Fruit fly (Drosophila melanogaster) whole organism, embryonic: Measurements from ENCODE around the gene Tis11.

Source experiments
- BEAF-32 ChIP-seq: fragments of 200-800 bp; sonication (Bioruptor generic); optimal IDR thresholded peaks from 3 replicates; lab custom pipeline; 2017; ENCODE audit warnings: missing biosample characterization, missing genetic modification characterization, mild to moderate bottlenecking, moderate library complexity, missing genetic modification reagents
- CG10959 ChIP-seq: fragments of 200-800 bp; sonication (Bioruptor generic); IDR thresholded peaks from 2 replicates; pipeline ENCODE4 v1.3.6; 2022; ENCODE audit warnings: missing biosample characterization, missing genetic modification characterization
- CG12071 ChIP-seq: fragments of 200-800 bp; sonication (Bioruptor generic); optimal IDR thresholded peaks from 3 replicates; lab custom pipeline; 2018; ENCODE audit warnings: missing biosample characterization, mild to moderate bottlenecking, missing genetic modification characterization
- CG13894 ChIP-seq: fragments of 200-800 bp; sonication (Bioruptor generic); optimal IDR thresholded peaks from 3 replicates; lab custom pipeline; 2018; ENCODE audit warnings: missing biosample characterization, mild to moderate bottlenecking, missing genetic modification characterization, moderate library complexity
- CG14050 ChIP-seq: fragments of 200-800 bp; sonication (Bioruptor generic); IDR thresholded peaks from 3 replicates; pipeline ENCODE4 v1.3.6; 2022; ENCODE audit warnings: missing biosample characterization, missing genetic modification characterization
- CG1603 ChIP-seq: fragments of 200-800 bp; sonication (Bioruptor generic); optimal IDR thresholded peaks from 2 replicates; lab custom pipeline; 2019; ENCODE audit warnings: missing biosample characterization, mild to moderate bottlenecking, missing genetic modification characterization, moderate library complexity
- CG1647 ChIP-seq: fragments of 200-800 bp; sonication (Bioruptor generic); optimal IDR thresholded peaks from 3 replicates; lab custom pipeline; 2016; ENCODE audit warnings: missing biosample characterization, missing genetic modification characterization
- CG17359 ChIP-seq: fragments of 200-800 bp; sonication (Bioruptor generic); optimal IDR thresholded peaks from 3 replicates; lab custom pipeline; 2018; ENCODE audit warnings: missing biosample characterization, mild to moderate bottlenecking, missing genetic modification characterization, moderate library complexity
- CG1832 ChIP-seq: fragments of 200-800 bp; sonication (Bioruptor generic); optimal IDR thresholded peaks from 2 replicates; lab custom pipeline; 2017; ENCODE audit warnings: missing biosample characterization, mild to moderate bottlenecking, missing genetic modification characterization, inconsistent platforms
- CG2120 ChIP-seq: fragments of 200-800 bp; sonication (Bioruptor generic); optimal IDR thresholded peaks from 3 replicates; lab custom pipeline; 2016; ENCODE audit warnings: missing biosample characterization, missing genetic modification characterization
- CG2199 ChIP-seq: fragments of 200-800 bp; sonication (Bioruptor generic); IDR thresholded peaks from 3 replicates; pipeline ENCODE4 v1.3.6; 2022; ENCODE audit warnings: missing biosample characterization, missing genetic modification characterization
- CG31388 ChIP-seq: fragments of 200-800 bp; sonication (Bioruptor generic); optimal IDR thresholded peaks from 2 replicates; lab custom pipeline; 2016; ENCODE audit warnings: missing biosample characterization, missing genetic modification characterization
- CG32772 ChIP-seq: fragments of 200-800 bp; sonication (Bioruptor generic); IDR thresholded peaks from 2 replicates; pipeline ENCODE4 v1.3.6; 2022; ENCODE audit warnings: missing biosample characterization, missing genetic modification characterization
- CG6654 ChIP-seq: fragments of 200-800 bp; sonication (Bioruptor generic); optimal IDR thresholded peaks from 2 replicates; lab custom pipeline; 2017; ENCODE audit warnings: missing biosample characterization, mild to moderate bottlenecking, missing genetic modification characterization
- CG6689 ChIP-seq: fragments of 200-800 bp; sonication (Bioruptor generic); IDR thresholded peaks from 2 replicates; pipeline ENCODE4 v1.3.6; 2022; ENCODE audit warnings: missing biosample characterization, missing genetic modification characterization
- CG7987 ChIP-seq: fragments of 200-800 bp; sonication (Bioruptor generic); optimal IDR thresholded peaks from 2 replicates; lab custom pipeline; 2018; ENCODE audit warnings: missing biosample characterization, mild to moderate bottlenecking, missing genetic modification characterization, moderate library complexity
- CG8478 ChIP-seq: fragments of >200 bp; optimal IDR thresholded peaks from 2 replicates; lab custom pipeline; 2018
- Dek ChIP-seq: fragments of 200-800 bp; sonication (Bioruptor generic); optimal IDR thresholded peaks from 3 replicates; lab custom pipeline; 2019; ENCODE audit warnings: missing biosample characterization, mild to moderate bottlenecking, missing genetic modification characterization, moderate library complexity
- Fer3 ChIP-seq: fragments of 200-800 bp; sonication (Bioruptor generic); optimal IDR thresholded peaks from 2 replicates; lab custom pipeline; 2018; ENCODE audit warnings: missing biosample characterization, mild to moderate bottlenecking, missing genetic modification characterization, moderate library complexity
- Lhr ChIP-seq: fragments of 200-800 bp; sonication (Bioruptor generic); optimal IDR thresholded peaks from 3 replicates; lab custom pipeline; 2017; ENCODE audit warnings: mild to moderate bottlenecking, missing biosample characterization, missing genetic modification reagents, missing genetic modification characterization
- MESR4 ChIP-seq: fragments of 200-800 bp; sonication (Bioruptor generic); optimal IDR thresholded peaks from 2 replicates; lab custom pipeline; 2018; ENCODE audit warnings: missing biosample characterization, mild to moderate bottlenecking, missing genetic modification characterization, moderate library complexity
- MTF-1 ChIP-seq: fragments of 200-800 bp; sonication (Bioruptor generic); optimal IDR thresholded peaks from 2 replicates; lab custom pipeline; 2018; ENCODE audit warnings: missing biosample characterization, mild to moderate bottlenecking, missing genetic modification characterization, borderline replicate concordance
- Myb ChIP-seq: fragments of 200-800 bp; sonication (Bioruptor generic); optimal IDR thresholded peaks from 2 replicates; lab custom pipeline; 2016; ENCODE audit warnings: missing biosample characterization, missing genetic modification characterization
- NFAT ChIP-seq: fragments of 200-800 bp; sonication (Bioruptor generic); IDR thresholded peaks from 2 replicates; pipeline ENCODE4 v1.3.6; 2022; ENCODE audit warnings: missing biosample characterization, missing genetic modification characterization
- Pdp1 ChIP-seq, 2 experiments: fragments of 200-800 bp; sonication (Bioruptor generic); optimal IDR thresholded peaks; 3 replicates each; lab custom pipeline; 2016; ENCODE audit warnings: missing biosample characterization in 2 of 2, missing genetic modification characterization in 2 of 2, mild to moderate bottlenecking in 1 of 2, moderate library complexity in 1 of 2
- Rfx ChIP-seq: fragments of 200-800 bp; sonication (Bioruptor generic); IDR thresholded peaks from 2 replicates; pipeline ENCODE4 v1.3.6; 2022; ENCODE audit warnings: missing biosample characterization, missing genetic modification characterization
- bowl ChIP-seq: fragments of 200-800 bp; sonication (Bioruptor generic); IDR thresholded peaks from 2 replicates; pipeline ENCODE4 v1.3.6; 2022; ENCODE audit warnings: missing biosample characterization, missing genetic modification characterization
- corto ChIP-seq: fragments of 200-800 bp; sonication (Bioruptor generic); optimal IDR thresholded peaks from 2 replicates; lab custom pipeline; 2016; ENCODE audit warnings: missing biosample characterization, mild to moderate bottlenecking, missing genetic modification characterization, moderate library complexity
- crol ChIP-seq: fragments of 200-800 bp; sonication (Bioruptor generic); IDR thresholded peaks from 2 replicates; pipeline ENCODE4 v1.3.6; 2022; ENCODE audit warnings: missing biosample characterization, missing genetic modification characterization
- dmrt99B ChIP-seq: fragments of 200-800 bp; sonication (Bioruptor generic); optimal IDR thresholded peaks from 2 replicates; lab custom pipeline; 2018; ENCODE audit warnings: missing biosample characterization, mild to moderate bottlenecking, missing genetic modification characterization, moderate library complexity
- dpn ChIP-seq, 2 experiments: fragments of 200-800 bp; sonication (Bioruptor generic); optimal IDR thresholded peaks; 3 replicates each; lab custom pipeline; 2016; ENCODE audit warnings: missing biosample characterization in 2 of 2, missing genetic modification characterization in 2 of 2
- eyg ChIP-seq: fragments of 200-800 bp; sonication (Bioruptor generic); optimal IDR thresholded peaks from 3 replicates; lab custom pipeline; 2016; ENCODE audit warnings: missing biosample characterization, missing genetic modification characterization
- gro ChIP-seq: fragments of 200-800 bp; sonication (Bioruptor generic); optimal IDR thresholded peaks from 2 replicates; lab custom pipeline; 2016; ENCODE audit warnings: missing biosample characterization, missing genetic modification characterization
- gsb-n ChIP-seq: fragments of 200-800 bp; sonication (Bioruptor generic); optimal IDR thresholded peaks from 3 replicates; lab custom pipeline; 2018; ENCODE audit warnings: missing biosample characterization, mild to moderate bottlenecking, missing genetic modification characterization
- ham ChIP-seq: fragments of 200-800 bp; sonication (Bioruptor generic); IDR thresholded peaks from 2 replicates; pipeline ENCODE4 v1.3.6; 2022; ENCODE audit warnings: missing biosample characterization, missing genetic modification characterization
- hth ChIP-seq: fragments of >200 bp; optimal IDR thresholded peaks from 2 replicates; lab custom pipeline; 2017; ENCODE audit warnings: inconsistent platforms
- knrl ChIP-seq: fragments of 200-800 bp; sonication (Bioruptor generic); IDR thresholded peaks from 3 replicates; pipeline ENCODE4 v1.3.6; 2022; ENCODE audit warnings: missing biosample characterization, missing genetic modification characterization; ENCODE audit not compliant: partially characterized antibody
- lbe ChIP-seq: fragments of 200-800 bp; sonication (Bioruptor generic); optimal IDR thresholded peaks from 2 replicates; lab custom pipeline; 2016; ENCODE audit warnings: missing biosample characterization, mild to moderate bottlenecking, missing genetic modification characterization
- nau ChIP-seq: fragments of 200-800 bp; sonication (Bioruptor generic); optimal IDR thresholded peaks from 3 replicates; lab custom pipeline; 2017; ENCODE audit warnings: missing biosample characterization, mild to moderate bottlenecking, missing genetic modification characterization, missing genetic modification reagents
- nom ChIP-seq: fragments of 200-800 bp; sonication (Bioruptor generic); optimal IDR thresholded peaks from 2 replicates; lab custom pipeline; 2017; ENCODE audit warnings: missing biosample characterization, missing genetic modification characterization, mild to moderate bottlenecking, moderate library complexity, missing genetic modification reagents
- pfk ChIP-seq: fragments of 200-800 bp; sonication (Bioruptor generic); optimal IDR thresholded peaks from 2 replicates; lab custom pipeline; 2018; ENCODE audit warnings: missing biosample characterization, mild to moderate bottlenecking, missing genetic modification characterization, moderate library complexity
- psq ChIP-seq: fragments of 200-800 bp; sonication (Bioruptor generic); optimal IDR thresholded peaks from 2 replicates; lab custom pipeline; 2017; ENCODE audit warnings: missing biosample characterization, missing genetic modification characterization
- rib ChIP-seq: fragments of 200-800 bp; sonication (Bioruptor generic); IDR thresholded peaks from 2 replicates; pipeline ENCODE4 v1.3.6; 2022; ENCODE audit warnings: missing biosample characterization, missing genetic modification characterization
- scrt ChIP-seq: fragments of 200-800 bp; sonication (Bioruptor generic); optimal IDR thresholded peaks from 2 replicates; lab custom pipeline; 2018; ENCODE audit warnings: missing biosample characterization, mild to moderate bottlenecking, missing genetic modification characterization, moderate library complexity
- sd ChIP-seq: fragments of 200-800 bp; sonication (Bioruptor generic); optimal IDR thresholded peaks from 3 replicates; lab custom pipeline; 2018; ENCODE audit warnings: missing biosample characterization, mild to moderate bottlenecking, missing genetic modification characterization, moderate library complexity
- shn ChIP-seq: fragments of 200-800 bp; sonication (Bioruptor generic); optimal IDR thresholded peaks from 3 replicates; lab custom pipeline; 2016; ENCODE audit warnings: missing biosample characterization, missing genetic modification characterization
- tgo ChIP-seq: fragments of 200-800 bp; sonication (Bioruptor generic); IDR thresholded peaks from 3 replicates; pipeline ENCODE4 v1.3.6; 2022; ENCODE audit warnings: missing biosample characterization, missing genetic modification characterization
- tio ChIP-seq: fragments of 200-800 bp; sonication (Bioruptor generic); optimal IDR thresholded peaks from 2 replicates; lab custom pipeline; 2017; ENCODE audit warnings: missing biosample characterization, missing genetic modification characterization, inconsistent platforms
- wek ChIP-seq: fragments of 200-800 bp; sonication (Bioruptor generic); optimal IDR thresholded peaks from 3 replicates; lab custom pipeline; 2018; ENCODE audit warnings: missing biosample characterization, mild to moderate bottlenecking, missing genetic modification characterization, moderate library complexity

Tis11 gene

DNA sequence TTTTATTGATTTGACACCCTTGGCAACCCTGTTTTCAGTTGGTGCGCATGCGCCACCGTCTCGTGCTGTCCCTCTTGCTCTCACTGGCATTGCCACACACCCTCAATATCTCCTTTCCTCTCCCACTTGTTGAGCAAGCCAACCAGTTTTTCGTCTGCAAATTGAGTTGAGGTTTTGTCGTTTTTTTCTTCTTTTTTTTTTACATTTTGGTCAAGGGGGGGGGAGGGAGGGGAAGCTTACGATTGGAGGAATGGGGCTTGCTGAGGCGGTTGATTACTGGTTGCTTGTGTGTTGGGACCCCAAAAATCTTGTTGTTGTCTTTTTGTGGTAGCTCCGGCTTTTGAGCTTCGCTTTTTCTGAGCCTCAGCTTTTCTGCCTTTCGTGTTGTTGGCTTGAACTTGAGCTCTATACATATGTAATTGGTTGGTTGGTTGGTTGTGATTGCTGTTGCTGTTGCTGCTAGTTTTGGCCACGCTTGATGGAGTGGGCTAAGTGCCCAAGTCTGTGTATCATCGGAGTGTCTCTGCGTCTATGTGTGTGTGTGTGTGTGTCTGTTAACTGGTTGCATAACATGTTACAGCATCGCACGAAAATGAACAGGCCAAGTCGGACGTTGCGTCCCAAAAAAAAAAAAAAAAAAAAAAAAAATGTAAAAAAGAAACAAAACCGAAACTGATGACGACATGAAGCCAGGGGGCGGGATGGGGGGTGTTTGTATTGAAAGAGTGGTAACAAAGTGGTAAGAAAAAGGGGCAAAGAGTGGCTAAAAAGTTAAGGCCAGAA is 17.5 kb downstream of the Tis11 start (continued):
- TF ChIP-seq Lhr (GFP tag; lab: Kevin White, UChicago), result no peak
- no peak for TF ChIP-seq gro (GFP tag; lab: Kevin White, UChicago)
- peak in 1 of 2 experiments; percentile 98 for TF ChIP-seq Pdp1 (GFP tag; optimal IDR thresholded peaks at IDR 0.05; lab: Kevin White, UChicago)
- peak; percentile 95 for TF ChIP-seq nom
- no peak for TF ChIP-seq CG1603 (tag; lab: Kevin White, UChicago)
- peak; percentile 27 for TF ChIP-seq scrt
- TF ChIP-seq CG1647 (GFP tag; lab: Kevin White, UChicago), result no peak
- peak; percentile 23 for TF ChIP-seq dmrt99B
- no peak; the same call in 1 of the 2 replicates for TF ChIP-seq Rfx (GFP tag; lab: Robert Waterston, UW)
- TF ChIP-seq Dek (tag; lab: Kevin White, UChicago), result no peak
- TF ChIP-seq BEAF-32, result no peak
- 0 out of 2 replicates have a peak, but pooled peaks have one; percentile 21 for TF ChIP-seq rib
- no peak for TF ChIP-seq lbe (GFP tag; lab: Kevin White, UChicago)
- no peak for TF ChIP-seq CG6689 (GFP tag; lab: Robert Waterston, UW)
- TF ChIP-seq MTF-1 (GFP tag; lab: Kevin White, UChicago), result no peak
- peak; percentile 1 for TF ChIP-seq corto (GFP tag; lab: Kevin White, UChicago)
- TF ChIP-seq crol, result peak; percentile 75
- no peak for TF ChIP-seq CG10959 (GFP tag; lab: Robert Waterston, UW)
- no peak for TF ChIP-seq CG2199 (GFP tag; lab: Robert Waterston, UW)
- no peak for TF ChIP-seq CG8478 (lab: Kevin White, UChicago)
- TF ChIP-seq hth, result no peak
- no peak for TF ChIP-seq CG2120 (GFP tag; lab: Kevin White, UChicago)
- TF ChIP-seq MESR4, result no peak
- no peak for TF ChIP-seq ham
- no peak for TF ChIP-seq CG12071 (GFP tag; lab: Kevin White, UChicago)
- no peak for TF ChIP-seq CG6654 (GFP tag; lab: Kevin White, UChicago)
- no peak for TF ChIP-seq Fer3 (tag; lab: Kevin White, UChicago)
- peak; percentile 15 for TF ChIP-seq sd
- no peak for TF ChIP-seq wek (GFP tag; lab: Kevin White, UChicago)
- TF ChIP-seq pfk, result no peak
- no peak for TF ChIP-seq Myb (GFP tag; lab: Kevin White, UChicago)
- TF ChIP-seq tgo (GFP tag; lab: Robert Waterston, UW), result no peak
- TF ChIP-seq CG1832 (GFP tag; lab: Kevin White, UChicago), result peak; percentile 70
- TF ChIP-seq CG13894, result peak; percentile 58
- TF ChIP-seq NFAT (GFP tag; lab: Robert Waterston, UW), result no peak
- no peak for TF ChIP-seq nau (GFP tag; lab: Kevin White, UChicago)
- peak; percentile 49 for TF ChIP-seq CG32772 (GFP tag; lab: Robert Waterston, UW)
- TF ChIP-seq eyg (GFP tag; lab: Kevin White, UChicago), result no peak
- no peak for TF ChIP-seq tio (GFP tag; lab: Kevin White, UChicago)
- TF ChIP-seq shn (GFP tag; lab: Kevin White, UChicago), result no peak
- no peak for TF ChIP-seq knrl (GFP tag; lab: Robert Waterston, UW)
- TF ChIP-seq bowl (GFP tag; lab: Robert Waterston, UW), result no peak
- no peak for TF ChIP-seq CG14050
- no peak for TF ChIP-seq gsb-n (tag; lab: Kevin White, UChicago)
- TF ChIP-seq CG7987, result peak; percentile 17
- peak; percentile 28 for TF ChIP-seq CG17359 (tag; lab: Kevin White, UChicago)
- no peak for TF ChIP-seq CG31388 (GFP tag; lab: Kevin White, UChicago)
- TF ChIP-seq psq (GFP tag; lab: Kevin White, UChicago), result peak; percentile 28
- TF ChIP-seq dpn (GFP tag; optimal IDR thresholded peaks at IDR 0.05; lab: Kevin White, UChicago), result no peak
